Comparison of ENCODE assay signal across 3 worm cellular contexts in genomic region chrII:5092362-5093281, ce11.
TF ChIP-seq lines count a peak whose summit lies in the region.

TSS of gene C04G6.2 (plus strand) at chrII:5093231.

TF ChIP-seq in whole organism, L1 larva, 84 proteins besides CTCF, POLR2A, EP300 and RAD21 (continued from another document and continues in another):
- TF ChIP-seq ceh-82 (tag; optimal IDR thresholded peaks at IDR 0.05; lab: Kevin White, UChicago) (peak in 2 of 3 experiments; percentile 16 to 45), unc-98 (GFP tag; IDR thresholded peaks at IDR 0.05; lab: Robert Waterston, UW) (no peak), F16B12.6 (tag; optimal IDR thresholded peaks at IDR 0.05; lab: Kevin White, UChicago) (peak; percentile 24), dpl-1 (GFP tag; optimal IDR thresholded peaks at IDR 0.05; lab: Kevin White, UChicago) (peak; percentile 10 to 56 (median 35)), ama-1 (optimal IDR thresholded peaks at IDR 0.05; lab: Kevin White, UChicago) (no peak), snpc-4 (tag; optimal IDR thresholded peaks at IDR 0.05; lab: Kevin White, UChicago) (peak; percentile 29), egl-27 (tag; optimal IDR thresholded peaks at IDR 0.05; lab: Kevin White, UChicago) (no peak), rnt-1 (tag; optimal IDR thresholded peaks at IDR 0.05; lab: Kevin White, UChicago) (peak; percentile 47), pqm-1 (tag; optimal IDR thresholded peaks at IDR 0.05; lab: Kevin White, UChicago) (no peak), fos-1 (tag; optimal IDR thresholded peaks at IDR 0.05; lab: Kevin White, UChicago) (peak; percentile 30), nhr-11 (tag; optimal IDR thresholded peaks at IDR 0.05; lab: Kevin White, UChicago) (no peak), ceh-88 (GFP tag; IDR thresholded peaks at IDR 0.05; lab: Robert Waterston, UW) (no peak), ceh-8 (GFP tag; optimal IDR thresholded peaks at IDR 0.05; lab: Kevin White, UChicago) (no peak), C16A3.4 (tag; optimal IDR thresholded peaks at IDR 0.05; lab: Kevin White, UChicago) (no peak), dsc-1 (tag; optimal IDR thresholded peaks at IDR 0.05; lab: Kevin White, UChicago) (peak; percentile 18), swsn-7 (tag; optimal IDR thresholded peaks at IDR 0.05; lab: Kevin White, UChicago) (peak; percentile 40), hlh-17 (GFP tag; optimal IDR thresholded peaks at IDR 0.05; lab: Kevin White, UChicago; ENCODE audit: borderline replicate concordance) (no peak), grh-1 (GFP tag; IDR thresholded peaks at IDR 0.05; lab: Robert Waterston, UW) (no peak), Y116A8C.19 (tag; optimal IDR thresholded peaks at IDR 0.05; lab: Kevin White, UChicago; ENCODE audit: borderline replicate concordance) (no peak), nhr-85 (tag; lab: Kevin White, UChicago) (peak; percentile 67), fkh-8 (tag; optimal IDR thresholded peaks at IDR 0.05; lab: Kevin White, UChicago) (peak; percentile 41), mef-2 (tag; optimal IDR thresholded peaks at IDR 0.05; lab: Kevin White, UChicago) (no peak), nhr-20 (tag; optimal IDR thresholded peaks at IDR 0.05; lab: Kevin White, UChicago) (peak; percentile 74), blmp-1 (tag; optimal IDR thresholded peaks at IDR 0.05; lab: Kevin White, UChicago) (peak; percentile 69), nhr-19 (GFP tag; conservative IDR thresholded peaks at IDR 0.05; lab: Robert Waterston, UW) (no peak; the same call in none of the 2 replicates), zip-4 (GFP tag; optimal IDR thresholded peaks at IDR 0.05; lab: Kevin White, UChicago) (no peak), nhr-76 (tag; optimal IDR thresholded peaks at IDR 0.05; lab: Kevin White, UChicago) (no peak), ztf-4 (tag; optimal IDR thresholded peaks at IDR 0.05; lab: Kevin White, UChicago) (no peak), elt-2 (tag; optimal IDR thresholded peaks at IDR 0.05; lab: Kevin White, UChicago) (peak; percentile 78), isw-1 (GFP tag; IDR thresholded peaks at IDR 0.05; lab: Robert Waterston, UW) (no peak; the same call in 1 of the 2 replicates), mep-1 (tag; optimal IDR thresholded peaks at IDR 0.05; lab: Kevin White, UChicago) (peak; percentile 53), lin-13 (GFP tag; optimal IDR thresholded peaks at IDR 0.05; lab: Kevin White, UChicago) (no peak), sptf-1 (tag; optimal IDR thresholded peaks at IDR 0.05; lab: Kevin White, UChicago) (no peak), lin-15B (tag; optimal IDR thresholded peaks at IDR 0.05; lab: Kevin White, UChicago) (no peak), xbp-1 (tag; optimal IDR thresholded peaks at IDR 0.05; lab: Kevin White, UChicago) (peak; percentile 11), nhr-77 (tag; optimal IDR thresholded peaks at IDR 0.05; lab: Kevin White, UChicago) (peak; percentile 32), C04F5.9 (tag; optimal IDR thresholded peaks at IDR 0.05; lab: Kevin White, UChicago) (no peak), unc-62 (GFP tag; optimal IDR thresholded peaks at IDR 0.05; lab: Kevin White, UChicago) (no peak), ztf-11 (tag; optimal IDR thresholded peaks at IDR 0.05; lab: Kevin White, UChicago) (no peak), lin-35 (GFP tag; optimal IDR thresholded peaks at IDR 0.05; lab: Kevin White, UChicago) (peak; percentile 37 to 45), unc-86 (tag; optimal IDR thresholded peaks at IDR 0.05; lab: Kevin White, UChicago) (peak; percentile 16), ets-5 (GFP tag; IDR thresholded peaks at IDR 0.05; lab: Robert Waterston, UW) (no peak), sup-37 (GFP tag; optimal IDR thresholded peaks at IDR 0.05; lab: Kevin White, UChicago) (no peak), tlp-1 (tag; optimal IDR thresholded peaks at IDR 0.05; lab: Kevin White, UChicago) (no peak), hlh-4 (tag; optimal IDR thresholded peaks at IDR 0.05; lab: Kevin White, UChicago) (no peak)

TF ChIP-seq in whole organism, L4 larva, 104 proteins besides CTCF, POLR2A, EP300 and RAD21 (continued from another document):
- TF ChIP-seq spr-3 (GFP tag; optimal IDR thresholded peaks at IDR 0.05; lab: Kevin White, UChicago) (no peak), nhr-111 (GFP tag; optimal IDR thresholded peaks at IDR 0.05; lab: Kevin White, UChicago) (no peak), zip-11 (GFP tag; IDR thresholded peaks at IDR 0.05; lab: Robert Waterston, UW) (no peak), tra-1 (GFP tag; IDR thresholded peaks at IDR 0.05; lab: Robert Waterston, UW) (0 out of 2 replicates have a peak, but pooled peaks have one; percentile 5), ceh-20 (GFP tag; IDR thresholded peaks at IDR 0.05; lab: Robert Waterston, UW) (no peak), set-16 (GFP tag; IDR thresholded peaks at IDR 0.05; lab: Robert Waterston, UW) (no peak), fkh-10 (GFP tag; optimal IDR thresholded peaks at IDR 0.05; lab: Kevin White, UChicago) (no peak), aly-2 (tag; optimal IDR thresholded peaks at IDR 0.05; lab: Kevin White, UChicago) (no peak), nhr-28 (tag; optimal IDR thresholded peaks at IDR 0.05; lab: Kevin White, UChicago) (peak; percentile 30), lim-7 (GFP tag; IDR thresholded peaks at IDR 0.05; lab: Robert Waterston, UW) (no peak), dmd-6 (GFP tag; IDR thresholded peaks at IDR 0.05; lab: Robert Waterston, UW) (peak; percentile 30; the same call in 1 of the 2 replicates), ceh-28 (tag; optimal IDR thresholded peaks at IDR 0.05; lab: Kevin White, UChicago) (no peak), daf-12 (tag; optimal IDR thresholded peaks at IDR 0.05; lab: Kevin White, UChicago) (no peak), egl-43 (GFP tag; IDR thresholded peaks at IDR 0.05; lab: Robert Waterston, UW) (no peak), spr-1 (tag; optimal IDR thresholded peaks at IDR 0.05; lab: Kevin White, UChicago) (no peak), dmd-9 (GFP tag; IDR thresholded peaks at IDR 0.05; lab: Robert Waterston, UW) (no peak), ctbp-1 (GFP tag; IDR thresholded peaks at IDR 0.05; lab: Robert Waterston, UW) (0 out of 2 replicates have a peak, but pooled peaks have one; percentile 12), nhr-102 (tag; optimal IDR thresholded peaks at IDR 0.05; lab: Kevin White, UChicago) (no peak), pha-4 (GFP tag; IDR thresholded peaks at IDR 0.05; lab: Robert Waterston, UW) (no peak), pha-4 (tag; optimal IDR thresholded peaks at IDR 0.05; lab: Kevin White, UChicago) (peak; percentile 34), hlh-30 (tag; optimal IDR thresholded peaks at IDR 0.05; lab: Kevin White, UChicago; ENCODE audit: insufficient read depth) (peak; percentile 80), hmg-1.1 (GFP tag; IDR thresholded peaks at IDR 0.05; lab: Robert Waterston, UW) (0 out of 2 replicates have a peak, but pooled peaks have one; percentile 38), unc-39 (tag; optimal IDR thresholded peaks at IDR 0.05; lab: Kevin White, UChicago) (no peak), hlh-11 (tag; optimal IDR thresholded peaks at IDR 0.05; lab: Kevin White, UChicago) (peak; percentile 75), ceh-62 (tag; optimal IDR thresholded peaks at IDR 0.05; lab: Kevin White, UChicago) (no peak), nhr-11 (tag; optimal IDR thresholded peaks at IDR 0.05; lab: Kevin White, UChicago) (peak; percentile 71), ztf-7 (tag; optimal IDR thresholded peaks at IDR 0.05; lab: Kevin White, UChicago) (no peak), unc-62 (GFP tag; optimal IDR thresholded peaks at IDR 0.05 in 1 of 2; lab: Kevin White, UChicago) (peak in 1 of 2 experiments; percentile 45), unc-62 (tag; optimal IDR thresholded peaks at IDR 0.05; lab: Kevin White, UChicago) (no peak), F37D6.2 (tag; optimal IDR thresholded peaks at IDR 0.05; lab: Kevin White, UChicago) (no peak), ZK337.2 (GFP tag; IDR thresholded peaks at IDR 0.05; lab: Robert Waterston, UW) (no peak), tag-97 (GFP tag; IDR thresholded peaks at IDR 0.05; lab: Robert Waterston, UW) (no peak), F10B5.3 (tag; optimal IDR thresholded peaks at IDR 0.05; lab: Kevin White, UChicago) (no peak), sdz-12 (GFP tag; optimal IDR thresholded peaks at IDR 0.05; lab: Kevin White, UChicago) (no peak), nhr-48 (tag; optimal IDR thresholded peaks at IDR 0.05; lab: Kevin White, UChicago) (peak; percentile 16), zfp-3 (GFP tag; conservative IDR thresholded peaks at IDR 0.05; lab: Robert Waterston, UW) (no peak), mdt-29 (GFP tag; IDR thresholded peaks at IDR 0.05; lab: Robert Waterston, UW) (no peak), lsy-2 (tag; optimal IDR thresholded peaks at IDR 0.05; lab: Kevin White, UChicago) (peak in 1 of 2 experiments; percentile 17), nhr-6 (tag; optimal IDR thresholded peaks at IDR 0.05; lab: Kevin White, UChicago) (peak; percentile 49), rbr-2 (tag; optimal IDR thresholded peaks at IDR 0.05; lab: Kevin White, UChicago) (peak; percentile 40), duxl-1 (tag; optimal IDR thresholded peaks at IDR 0.05; lab: Kevin White, UChicago; ENCODE audit: poor library complexity) (no peak), ZK546.5 (tag; optimal IDR thresholded peaks at IDR 0.05; lab: Kevin White, UChicago) (no peak), egl-27 (tag; optimal IDR thresholded peaks at IDR 0.05; lab: Kevin White, UChicago) (no peak), dpl-1 (GFP tag; optimal IDR thresholded peaks at IDR 0.05; lab: Kevin White, UChicago) (peak; percentile 7), mep-1 (tag; optimal IDR thresholded peaks at IDR 0.05; lab: Kevin White, UChicago) (peak; percentile 47), nhr-42 (GFP tag; IDR thresholded peaks at IDR 0.05; lab: Robert Waterston, UW) (no peak), lin-15B (tag; optimal IDR thresholded peaks at IDR 0.05; lab: Kevin White, UChicago) (no peak), lir-3 (tag; optimal IDR thresholded peaks at IDR 0.05; lab: Kevin White, UChicago) (no peak)
TF ChIP-seq in whole organism, L4 larva: peak in this region for 23.

TF ChIP-seq in whole organism, late embryonic, 69 proteins besides CTCF, POLR2A, EP300 and RAD21 (continued from another document):
- TF ChIP-seq eyg-1 (tag; optimal IDR thresholded peaks at IDR 0.05; lab: Kevin White, UChicago): no peak
- no peak for TF ChIP-seq ceh-22 (tag; optimal IDR thresholded peaks at IDR 0.05; lab: Kevin White, UChicago)
